Fruit fly (Drosophila melanogaster): Measurements from ENCODE around the gene Antp.

DNA sequence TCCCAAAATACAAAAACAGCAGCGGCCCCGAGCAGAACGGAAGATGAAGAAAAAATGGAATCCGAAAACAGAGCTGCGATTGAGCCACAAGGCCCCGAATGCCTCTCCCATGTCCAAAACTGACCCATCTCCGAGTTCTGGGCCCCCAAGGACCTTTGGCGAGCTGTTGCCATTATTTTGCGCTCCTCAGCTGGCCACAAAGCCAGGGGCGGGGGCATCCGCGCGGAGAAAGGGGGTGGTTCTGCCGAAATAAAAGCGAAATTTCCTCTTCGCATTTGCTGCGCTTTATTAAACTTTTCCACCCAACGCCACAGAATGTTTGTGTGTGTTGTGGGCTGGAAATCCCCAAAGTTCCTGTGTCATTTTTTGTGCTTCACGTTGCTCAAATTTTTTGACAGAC lies 94.7 kb downstream of the Antp start:
- TF ChIP-seq psq (optimal IDR thresholded peaks at IDR 0.05) (no peak), h (optimal IDR thresholded peaks at IDR 0.05) (no peak)

Data from Kc167 (cell line).